Worm (Caenorhabditis elegans) whole organism, young adult: Measurements from ENCODE around the gene set-22.

Experiments
- B0019.2 ChIP-seq: fragments of 200-800 bp; sonication (Bioruptor generic); conservative IDR thresholded peaks from 2 replicates; pipeline ENCODE4 v1.3.6; 2022; ENCODE audit warnings: missing genetic modification reagents, missing genetic modification characterization, missing compliant biosample characterization
- B0261.1 ChIP-seq: sonication (generic microtip); optimal IDR thresholded peaks from 2 replicates; lab custom pipeline; 2016; ENCODE audit warnings: mild to moderate bottlenecking, missing genetic modification characterization, moderate library complexity, missing compliant biosample characterization
- F49E8.2 ChIP-seq: sonication (generic microtip); optimal IDR thresholded peaks from 3 replicates; lab custom pipeline; 2017; ENCODE audit warnings: missing genetic modification characterization, mild to moderate bottlenecking, missing compliant biosample characterization, antibody characterized with exemption, moderate library complexity; ENCODE audit not compliant: insufficient read depth
- F52B5.7 ChIP-seq: sonication (generic microtip); optimal IDR thresholded peaks from 2 replicates; lab custom pipeline; 2016; ENCODE audit warnings: mild to moderate bottlenecking, missing genetic modification characterization, missing compliant biosample characterization
- F57A8.1 ChIP-seq: fragments of 200-800 bp; sonication (Bioruptor generic); optimal IDR thresholded peaks from 2 replicates; lab custom pipeline; 2018; ENCODE audit warnings: mild to moderate bottlenecking, missing genetic modification characterization, moderate library complexity, missing compliant biosample characterization
- K12H6.12 ChIP-seq: fragments of 200-800 bp; sonication (Bioruptor generic); optimal IDR thresholded peaks from 2 replicates; lab custom pipeline; 2018; ENCODE audit warnings: mild to moderate bottlenecking, missing genetic modification characterization, missing compliant biosample characterization
- T26A5.8 ChIP-seq: sonication (generic microtip); optimal IDR thresholded peaks from 2 replicates; lab custom pipeline; 2016; ENCODE audit warnings: missing genetic modification characterization, missing compliant biosample characterization
- Y79H2A.3 ChIP-seq: fragments of 200-800 bp; sonication (Bioruptor generic); conservative IDR thresholded peaks from 2 replicates; pipeline ENCODE4 v1.3.6; 2022; ENCODE audit warnings: missing genetic modification reagents, missing genetic modification characterization, missing compliant biosample characterization
- ZK185.1 ChIP-seq: sonication (generic microtip); optimal IDR thresholded peaks from 2 replicates; lab custom pipeline; 2016; ENCODE audit warnings: mild to moderate bottlenecking, missing genetic modification characterization, missing compliant biosample characterization; ENCODE audit not compliant: poor library complexity, severe bottlenecking
- akir-1 ChIP-seq: fragments of 200-800 bp; sonication (Bioruptor generic); optimal IDR thresholded peaks from 2 replicates; lab custom pipeline; 2018; ENCODE audit warnings: mild to moderate bottlenecking, missing genetic modification characterization, moderate library complexity, missing compliant biosample characterization
- ama-1 ChIP-seq, 3 experiments: fragments of 150-350 bp in 1 of 3; sonication (generic microtip) in 2 of 3; optimal IDR thresholded peaks; 2 replicates each; lab custom pipeline; 2014 to 2018; ENCODE audit warnings: missing biosample characterization in 2 of 3, missing genetic modification characterization in 2 of 3, missing genetic modification reagents in 2 of 3
- athp-1 ChIP-seq: sonication (generic microtip); optimal IDR thresholded peaks from 2 replicates; lab custom pipeline; 2017; ENCODE audit warnings: mild to moderate bottlenecking, missing genetic modification characterization, missing compliant biosample characterization
- bed-2 ChIP-seq: fragments of 200-800 bp; sonication (Bioruptor generic); IDR thresholded peaks from 2 replicates; pipeline ENCODE4 v1.3.6; 2022; ENCODE audit warnings: missing genetic modification reagents, missing genetic modification characterization, missing compliant biosample characterization
- cebp-1 ChIP-seq, 2 experiments: fragments of 200-800 bp in 1 of 2; sonication (Bioruptor generic) in 1 of 2; sonication (generic microtip) in 1 of 2; IDR thresholded peaks in 1 of 2; optimal IDR thresholded peaks in 1 of 2; 2 replicates each; pipeline versions ENCODE4 v1.3.6 to Lab custom; 2017 to 2022; ENCODE audit warnings: missing compliant biosample characterization in 2 of 2, missing genetic modification characterization in 2 of 2, mild to moderate bottlenecking in 1 of 2, missing genetic modification reagents in 1 of 2, moderate library complexity in 1 of 2
- ceh-100 ChIP-seq: fragments of 200-800 bp; sonication (Bioruptor generic); IDR thresholded peaks from 2 replicates; pipeline ENCODE4 v1.3.6; 2022; ENCODE audit warnings: missing genetic modification reagents, missing genetic modification characterization, missing compliant biosample characterization
- ceh-40 ChIP-seq: fragments of 200-800 bp; sonication (Bioruptor generic); IDR thresholded peaks from 2 replicates; pipeline ENCODE4 v1.3.6; 2022; ENCODE audit warnings: missing genetic modification characterization, missing compliant biosample characterization
- ceh-91 ChIP-seq: fragments of 200-800 bp; sonication (Bioruptor generic); IDR thresholded peaks from 2 replicates; pipeline ENCODE4 v1.3.6; 2022; ENCODE audit warnings: missing genetic modification reagents, missing genetic modification characterization, missing compliant biosample characterization
- chd-7 ChIP-seq: sonication (generic microtip); optimal IDR thresholded peaks from 2 replicates; lab custom pipeline; 2016; ENCODE audit warnings: mild to moderate bottlenecking, missing genetic modification characterization, moderate library complexity, missing compliant biosample characterization
- dox-1 ChIP-seq: fragments of 200-800 bp; sonication (Bioruptor generic); IDR thresholded peaks from 2 replicates; pipeline ENCODE4 v1.3.6; 2022; ENCODE audit warnings: missing genetic modification reagents, missing genetic modification characterization, missing compliant biosample characterization
- egl-18 ChIP-seq: fragments of 200-800 bp; sonication (Bioruptor generic); IDR thresholded peaks from 2 replicates; pipeline ENCODE4 v1.3.6; 2022; ENCODE audit warnings: missing genetic modification reagents, missing genetic modification characterization, missing compliant biosample characterization
- ets-4 ChIP-seq: fragments of 200-800 bp; sonication (Bioruptor generic); optimal IDR thresholded peaks from 2 replicates; lab custom pipeline; 2018; ENCODE audit warnings: mild to moderate bottlenecking, missing genetic modification characterization, missing compliant biosample characterization
- hlh-12 ChIP-seq: sonication (generic microtip); optimal IDR thresholded peaks from 2 replicates; lab custom pipeline; 2016; ENCODE audit warnings: missing genetic modification characterization, missing compliant biosample characterization
- hlh-26 ChIP-seq: fragments of 200-800 bp; sonication (Bioruptor generic); conservative IDR thresholded peaks from 2 replicates; pipeline ENCODE4 v1.3.6; 2022; ENCODE audit warnings: missing genetic modification reagents, missing genetic modification characterization, missing compliant biosample characterization
- hmg-20 ChIP-seq: fragments of 200-800 bp; sonication (Bioruptor generic); IDR thresholded peaks from 2 replicates; pipeline ENCODE4 v1.3.6; 2022; ENCODE audit warnings: missing genetic modification reagents, missing genetic modification characterization, missing compliant biosample characterization
- lag-1 ChIP-seq: fragments of 200-800 bp; sonication (Bioruptor generic); IDR thresholded peaks from 2 replicates; pipeline ENCODE4 v1.3.6; 2022; ENCODE audit warnings: missing genetic modification reagents, missing genetic modification characterization, missing compliant biosample characterization
- madf-10 ChIP-seq: sonication (generic microtip); optimal IDR thresholded peaks from 2 replicates; lab custom pipeline; 2016; ENCODE audit warnings: mild to moderate bottlenecking, missing genetic modification characterization, missing compliant biosample characterization
- mcd-1 ChIP-seq: fragments of 200-800 bp; sonication (Bioruptor generic); IDR thresholded peaks from 2 replicates; pipeline ENCODE4 v1.3.6; 2022; ENCODE audit warnings: missing genetic modification reagents, missing genetic modification characterization, missing compliant biosample characterization
- mxl-1 ChIP-seq: sonication (generic microtip); optimal IDR thresholded peaks from 2 replicates; lab custom pipeline; 2016; ENCODE audit warnings: missing genetic modification characterization, missing compliant biosample characterization
- nhr-80 ChIP-seq: sonication (generic microtip); optimal IDR thresholded peaks from 2 replicates; lab custom pipeline; 2016; ENCODE audit warnings: missing genetic modification characterization, missing compliant biosample characterization
- rcor-1 ChIP-seq: fragments of 200-800 bp; sonication (Bioruptor generic); IDR thresholded peaks from 2 replicates; pipeline ENCODE4 v1.3.6; 2022; ENCODE audit warnings: missing genetic modification reagents, missing genetic modification characterization, missing compliant biosample characterization
- repo-1 ChIP-seq: sonication (generic microtip); optimal IDR thresholded peaks from 2 replicates; lab custom pipeline; 2017; ENCODE audit warnings: mild to moderate bottlenecking, missing genetic modification characterization, missing compliant biosample characterization
- rpc-1 ChIP-seq, 2 experiments: fragments of 150-350 bp in 1 of 2; sonication (generic microtip) in 1 of 2; optimal IDR thresholded peaks; 2 replicates each; lab custom pipeline; 2014 to 2018; ENCODE audit warnings: missing biosample characterization in 1 of 2, missing genetic modification characterization in 1 of 2, missing genetic modification reagents in 1 of 2, missing genotype in 1 of 2
- snpc-1.1 ChIP-seq: sonication (generic microtip); optimal IDR thresholded peaks from 2 replicates; lab custom pipeline; 2017; ENCODE audit warnings: missing genetic modification characterization, mild to moderate bottlenecking, missing compliant biosample characterization, antibody characterized with exemption, moderate library complexity, missing genotype, missing genetic modification reagents; ENCODE audit not compliant: insufficient read depth
- sptf-2 ChIP-seq: fragments of 200-800 bp; sonication (Bioruptor generic); optimal IDR thresholded peaks from 2 replicates; lab custom pipeline; 2018; ENCODE audit warnings: mild to moderate bottlenecking, missing genetic modification characterization, missing compliant biosample characterization
- unc-130 ChIP-seq: sonication (generic microtip); optimal IDR thresholded peaks from 2 replicates; lab custom pipeline; 2016; ENCODE audit warnings: missing genetic modification reagents, missing genetic modification characterization, missing compliant biosample characterization
- unc-62 ChIP-seq: fragments of 150-350 bp; optimal IDR thresholded peaks from 2 replicates; lab custom pipeline; 2014; ENCODE audit warnings: missing biosample characterization, missing genetic modification reagents, missing genetic modification characterization
- ztf-18 ChIP-seq: sonication (generic microtip); optimal IDR thresholded peaks from 2 replicates; lab custom pipeline; 2016; ENCODE audit warnings: missing genotype, mild to moderate bottlenecking, missing genetic modification characterization, missing compliant biosample characterization
- ztf-26 ChIP-seq: sonication (generic microtip); optimal IDR thresholded peaks from 2 replicates; lab custom pipeline; 2017; ENCODE audit warnings: missing genetic modification characterization, missing compliant biosample characterization
- ztf-3 ChIP-seq: fragments of 200-800 bp; sonication (Bioruptor generic); optimal IDR thresholded peaks from 2 replicates; lab custom pipeline; 2018; ENCODE audit warnings: mild to moderate bottlenecking, missing genetic modification characterization, missing compliant biosample characterization

set-22 gene

ce11 chrV:10398431-10398830 is 38.3 kb upstream of the set-22 start, which contains the start of gene ugt-2:
Gene ugt-2, plus strand, starts transcription at chrV:10398801.
- no peak for TF ChIP-seq B0019.2 (GFP tag; lab: Robert Waterston, UW)
- TF ChIP-seq nhr-80 (tag; lab: Kevin White, UChicago): peak; percentile 42

ce11 chrV:10399290-10399689 is 37.4 kb upstream of the set-22 start:
- TF ChIP-seq madf-10 (tag; lab: Kevin White, UChicago) (no peak), F52B5.7 (tag; lab: Kevin White, UChicago) (no peak), cebp-1 (GFP tag; IDR thresholded peaks at IDR 0.05; lab: Robert Waterston, UW) (peak; percentile 84), cebp-1 (tag; optimal IDR thresholded peaks at IDR 0.05; lab: Kevin White, UChicago) (peak; percentile 86), nhr-80 (tag; lab: Kevin White, UChicago) (peak; percentile 93), ets-4 (GFP tag; lab: Kevin White, UChicago) (peak; percentile 32), hlh-12 (tag; lab: Kevin White, UChicago) (no peak)

- TF ChIP-seq bed-2: no peak
- no peak for TF ChIP-seq ZK185.1
- no peak for TF ChIP-seq F49E8.2 (tag; lab: Kevin White, UChicago)
- no peak for TF ChIP-seq hmg-20 (GFP tag; lab: Robert Waterston, UW)
- TF ChIP-seq B0019.2 (GFP tag; lab: Robert Waterston, UW): no peak
- no peak for TF ChIP-seq ztf-3 (GFP tag; lab: Kevin White, UChicago)
- no peak for TF ChIP-seq unc-130 (GFP tag; lab: Kevin White, UChicago)
- no peak for TF ChIP-seq chd-7 (tag; lab: Kevin White, UChicago)
- no peak for TF ChIP-seq ceh-100 (GFP tag; lab: Robert Waterston, UW)
- no peak for TF ChIP-seq rcor-1 (GFP tag; lab: Robert Waterston, UW)
- no peak for TF ChIP-seq sptf-2 (GFP tag; lab: Kevin White, UChicago)
- TF ChIP-seq T26A5.8 (tag; lab: Kevin White, UChicago): no peak
- TF ChIP-seq athp-1 (tag; lab: Kevin White, UChicago): no peak
- no peak for TF ChIP-seq mcd-1 (GFP tag; lab: Robert Waterston, UW)
- TF ChIP-seq akir-1 (GFP tag; lab: Kevin White, UChicago): no peak
- no peak for TF ChIP-seq dox-1 (GFP tag; lab: Robert Waterston, UW)
- no peak for TF ChIP-seq F57A8.1
- no peak for TF ChIP-seq ceh-91 (GFP tag; lab: Robert Waterston, UW)
- TF ChIP-seq rpc-1 (optimal IDR thresholded peaks at IDR 0.05; lab: Kevin White, UChicago): no peak
- no peak for TF ChIP-seq rpc-1 (tag; optimal IDR thresholded peaks at IDR 0.05; lab: Kevin White, UChicago)
- TF ChIP-seq hlh-26 (GFP tag; lab: Robert Waterston, UW): no peak
- TF ChIP-seq, all 124 proteins: peak for 0
Measured at ce11 chrV:10402804-10403203, 33.9 kb upstream of the set-22 start, which contains the start of gene F15H10.8. Gene F15H10.8, minus strand, starts transcription at chrV:10402904.

- TF ChIP-seq nhr-80 (tag; lab: Kevin White, UChicago): peak; percentile 74
- no peak for TF ChIP-seq ceh-40 (GFP tag; lab: Robert Waterston, UW)
Measured at ce11 chrV:10404701-10405100, 32.0 kb upstream of the set-22 start.

ce11 chrV:10406313-10406712 is 30.4 kb upstream of the set-22 start, which contains the start of gene F15H10.7:
Gene F15H10.7, minus strand, starts transcription at chrV:10406413.
- no peak for TF ChIP-seq ztf-18 (tag; lab: Kevin White, UChicago)
- no peak for TF ChIP-seq ztf-26 (tag; lab: Kevin White, UChicago)
- no peak for TF ChIP-seq snpc-1.1 (tag; lab: Kevin White, UChicago)
- no peak for TF ChIP-seq unc-62 (GFP tag; lab: Kevin White, UChicago)
- TF ChIP-seq K12H6.12 (tag; lab: Kevin White, UChicago): no peak
- TF ChIP-seq ama-1 (optimal IDR thresholded peaks at IDR 0.05; lab: Kevin White, UChicago): no peak
- no peak for TF ChIP-seq ama-1 (GFP tag; optimal IDR thresholded peaks at IDR 0.05; lab: Kevin White, UChicago)
- no peak for TF ChIP-seq egl-18
- TF ChIP-seq repo-1: no peak
- TF ChIP-seq madf-10 (tag; lab: Kevin White, UChicago): no peak
- no peak for TF ChIP-seq Y79H2A.3 (GFP tag; lab: Robert Waterston, UW)
- TF ChIP-seq chd-7 (tag; lab: Kevin White, UChicago): no peak
- no peak for TF ChIP-seq lag-1 (GFP tag; lab: Robert Waterston, UW)
- TF ChIP-seq mxl-1 (tag; lab: Kevin White, UChicago): no peak
- TF ChIP-seq B0261.1 (tag; lab: Kevin White, UChicago): no peak
